Worm (Caenorhabditis elegans) whole organism, midembryonic: Measurements from ENCODE around the gene let-413.

ENCODE experiments used
- T22C8.4 ChIP-seq: fragments of 200-800 bp; sonication (Bioruptor generic); IDR thresholded peaks from 2 replicates; pipeline ENCODE4 v1.3.6; 2022; ENCODE audit warnings: missing genetic modification characterization, missing compliant biosample characterization
- cog-1 ChIP-seq: sonication (generic microtip); optimal IDR thresholded peaks from 2 replicates; lab custom pipeline; 2016; ENCODE audit warnings: missing genetic modification characterization, missing compliant biosample characterization
- flt-1 ChIP-seq: fragments of 200-800 bp; sonication (Bioruptor generic); IDR thresholded peaks from 2 replicates; pipeline ENCODE4 v1.3.6; 2022; ENCODE audit warnings: missing genetic modification characterization, missing compliant biosample characterization
- klf-2 ChIP-seq: fragments of 200-800 bp; sonication (Bioruptor generic); conservative IDR thresholded peaks from 2 replicates; pipeline ENCODE4 v1.3.6; 2022; ENCODE audit warnings: missing genetic modification reagents, missing genetic modification characterization, missing compliant biosample characterization
- med-1 ChIP-seq: sonication (generic microtip); optimal IDR thresholded peaks from 2 replicates; lab custom pipeline; 2017; ENCODE audit warnings: missing genetic modification characterization, mild to moderate bottlenecking, missing compliant biosample characterization, antibody characterized with exemption, missing genetic modification reagents; ENCODE audit not compliant: insufficient read depth
- ref-1 ChIP-seq: fragments of 200-800 bp; sonication (Bioruptor generic); conservative IDR thresholded peaks from 2 replicates; pipeline ENCODE4 v1.3.6; 2022; ENCODE audit warnings: missing genetic modification reagents, missing genetic modification characterization, missing compliant biosample characterization
- tab-1 ChIP-seq: fragments of 200-800 bp; sonication (Bioruptor generic); IDR thresholded peaks from 2 replicates; pipeline ENCODE4 v1.3.6; 2022; ENCODE audit warnings: missing genetic modification characterization, missing compliant biosample characterization
- ztf-23 ChIP-seq: fragments of 200-800 bp; sonication (Bioruptor generic); IDR thresholded peaks from 2 replicates; pipeline ENCODE4 v1.3.6; 2022; ENCODE audit warnings: missing genetic modification reagents, missing genetic modification characterization, missing compliant biosample characterization
- ztf-29 ChIP-seq: fragments of 200-800 bp; sonication (Bioruptor generic); IDR thresholded peaks from 2 replicates; pipeline ENCODE4 v1.3.6; 2022; ENCODE audit warnings: missing genetic modification reagents, missing genetic modification characterization, missing compliant biosample characterization

let-413 gene

ce11 chrV:8012032-8012431 is 34.5 kb upstream of the let-413 start, which contains the start of gene rpb-9:
Gene rpb-9, minus strand, starts transcription at chrV:8012345.
- TF ChIP-seq flt-1 (GFP tag; lab: Robert Waterston, UW), result no peak
- TF ChIP-seq ztf-23 (GFP tag; lab: Robert Waterston, UW), result no peak
- no peak for TF ChIP-seq klf-2 (GFP tag; lab: Robert Waterston, UW)
- TF ChIP-seq T22C8.4 (GFP tag; lab: Robert Waterston, UW), result no peak
- TF ChIP-seq cog-1 (tag; lab: Kevin White, UChicago), result no peak
- no peak for TF ChIP-seq ztf-29 (GFP tag; lab: Robert Waterston, UW)

ce11 chrV:8010846-8011245 is 33.3 kb upstream of the let-413 start, which contains the start of gene lmtr-2:
Gene lmtr-2, minus strand, starts transcription at chrV:8011106.
- TF ChIP-seq T22C8.4 (GFP tag; lab: Robert Waterston, UW) (no peak), med-1 (GFP tag; lab: Kevin White, UChicago) (no peak), ztf-23 (GFP tag; lab: Robert Waterston, UW) (no peak), klf-2 (GFP tag; lab: Robert Waterston, UW) (no peak), cog-1 (tag; lab: Kevin White, UChicago) (no peak), flt-1 (GFP tag; lab: Robert Waterston, UW) (no peak), ref-1 (GFP tag; lab: Robert Waterston, UW) (no peak), tab-1 (GFP tag; lab: Robert Waterston, UW) (no peak), ztf-29 (GFP tag; lab: Robert Waterston, UW) (no peak)

- TF ChIP-seq ztf-23 (GFP tag; lab: Robert Waterston, UW) (no peak), tab-1 (GFP tag; lab: Robert Waterston, UW) (no peak), T22C8.4 (GFP tag; lab: Robert Waterston, UW) (no peak), ztf-29 (GFP tag; lab: Robert Waterston, UW) (no peak), ref-1 (GFP tag; lab: Robert Waterston, UW) (no peak), klf-2 (GFP tag; lab: Robert Waterston, UW) (no peak), med-1 (GFP tag; lab: Kevin White, UChicago) (no peak), flt-1 (GFP tag; lab: Robert Waterston, UW) (no peak), cog-1 (tag; lab: Kevin White, UChicago) (no peak)
Observed at ce11 chrV:8010103-8010502, 32.5 kb upstream of the let-413 start, which contains the start of gene Y97E10AR.4. Gene Y97E10AR.4, minus strand, starts transcription at chrV:8010233.

ce11 chrV:8007460-8008292 is 30.1 kb upstream of the let-413 start, which contains the start of gene Y97E10AR.3:
Gene Y97E10AR.3, minus strand, starts transcription at chrV:8007510.
- no peak for TF ChIP-seq cog-1 (tag; lab: Kevin White, UChicago)
- TF ChIP-seq tab-1 (GFP tag; lab: Robert Waterston, UW), result no peak
- TF ChIP-seq ref-1 (GFP tag; lab: Robert Waterston, UW), result no peak
- TF ChIP-seq med-1 (GFP tag; lab: Kevin White, UChicago), result no peak
- TF ChIP-seq ztf-29 (GFP tag; lab: Robert Waterston, UW), result no peak
- TF ChIP-seq flt-1 (GFP tag; lab: Robert Waterston, UW), result no peak
- TF ChIP-seq ztf-23 (GFP tag; lab: Robert Waterston, UW), result no peak
- no peak for TF ChIP-seq T22C8.4 (GFP tag; lab: Robert Waterston, UW)
- no peak for TF ChIP-seq klf-2 (GFP tag; lab: Robert Waterston, UW)

ce11 chrV:8005000-8005399 is 27.4 kb upstream of the let-413 start, which contains the start of gene Y97E10AR.8:
Gene Y97E10AR.8, plus strand, starts transcription at chrV:8005300.
- no peak for TF ChIP-seq ref-1 (GFP tag; lab: Robert Waterston, UW)
- TF ChIP-seq med-1 (GFP tag; lab: Kevin White, UChicago), result no peak
- TF ChIP-seq T22C8.4 (GFP tag; lab: Robert Waterston, UW), result no peak
- TF ChIP-seq flt-1 (GFP tag; lab: Robert Waterston, UW), result no peak
- no peak for TF ChIP-seq cog-1 (tag; lab: Kevin White, UChicago)
- TF ChIP-seq ztf-29 (GFP tag; lab: Robert Waterston, UW), result no peak
- no peak for TF ChIP-seq ztf-23 (GFP tag; lab: Robert Waterston, UW)
- no peak for TF ChIP-seq tab-1 (GFP tag; lab: Robert Waterston, UW)
- no peak for TF ChIP-seq klf-2 (GFP tag; lab: Robert Waterston, UW)

ce11 chrV:8000929-8001513 is 23.4 kb upstream of the let-413 start, which contains the start of gene Y97E10AR.1:
Gene Y97E10AR.1, plus strand, starts transcription at chrV:8001463.
- TF ChIP-seq cog-1 (tag; lab: Kevin White, UChicago), result peak; percentile 72
- TF ChIP-seq ztf-23 (GFP tag; lab: Robert Waterston, UW), result peak; percentile 5; the same call in 1 of the 2 replicates
- TF ChIP-seq klf-2 (GFP tag; lab: Robert Waterston, UW), result no peak
- no peak for TF ChIP-seq ref-1 (GFP tag; lab: Robert Waterston, UW)

- TF ChIP-seq cog-1 (tag; lab: Kevin White, UChicago), result no peak
- TF ChIP-seq med-1 (GFP tag; lab: Kevin White, UChicago), result no peak
- no peak for TF ChIP-seq tab-1 (GFP tag; lab: Robert Waterston, UW)
- no peak for TF ChIP-seq ref-1 (GFP tag; lab: Robert Waterston, UW)
- no peak for TF ChIP-seq ztf-23 (GFP tag; lab: Robert Waterston, UW)
- no peak for TF ChIP-seq ztf-29 (GFP tag; lab: Robert Waterston, UW)
- TF ChIP-seq klf-2 (GFP tag; lab: Robert Waterston, UW), result no peak
- no peak for TF ChIP-seq flt-1 (GFP tag; lab: Robert Waterston, UW)
- no peak for TF ChIP-seq T22C8.4 (GFP tag; lab: Robert Waterston, UW)
Observed at ce11 chrV:7995878-7996277, 18.3 kb upstream of the let-413 start, which contains the start of gene Y97E10AR.2. Gene Y97E10AR.2, plus strand, starts transcription at chrV:7996178.

- TF ChIP-seq ztf-23 (GFP tag; lab: Robert Waterston, UW) (no peak), ztf-29 (GFP tag; lab: Robert Waterston, UW) (no peak), ref-1 (GFP tag; lab: Robert Waterston, UW) (no peak)
Observed at ce11 chrV:7995165-7995564, 17.6 kb upstream of the let-413 start.
